Fruit fly (Drosophila melanogaster): ENCODE results near the gene Cpr66D.

DNA sequence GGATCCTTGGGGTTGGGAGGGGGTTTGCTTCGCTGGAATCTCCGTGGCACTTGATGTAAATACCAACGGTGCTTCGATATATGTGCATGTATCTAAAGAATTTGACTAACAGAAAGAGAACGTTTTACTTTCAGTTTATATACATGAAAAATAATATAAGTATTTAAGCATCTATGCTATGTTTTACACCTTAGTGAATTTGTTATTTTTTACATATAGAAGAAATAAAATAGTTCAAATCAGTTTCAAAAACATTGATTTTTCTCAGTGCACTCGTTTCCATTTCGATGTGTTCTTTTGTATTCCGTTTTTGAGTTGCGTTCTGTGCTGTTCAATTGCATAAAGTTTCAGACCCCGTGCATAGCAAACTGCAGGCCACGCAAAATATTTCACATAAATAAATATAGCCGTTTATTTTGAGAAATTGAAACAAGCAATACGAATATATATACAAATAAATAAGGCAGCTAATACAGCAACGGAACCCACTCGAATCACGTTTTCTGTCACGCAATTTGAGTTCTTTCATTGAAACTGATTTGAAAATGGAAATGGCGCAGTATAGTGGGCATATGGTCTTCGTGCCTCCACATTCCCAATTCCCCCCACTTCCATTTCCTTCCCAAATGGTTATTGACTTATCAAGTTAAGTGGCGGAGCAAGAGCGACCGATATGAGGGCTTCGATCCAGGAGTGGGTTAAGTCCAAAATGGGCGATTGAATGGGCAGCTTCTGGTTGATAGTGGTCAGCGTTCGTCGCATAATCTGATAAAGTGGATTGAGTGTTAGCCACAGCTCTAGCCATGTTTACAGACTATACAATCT lies 42.5 kb downstream of the Cpr66D start:
- TF ChIP-seq CG8478 (optimal IDR thresholded peaks at IDR 0.05) (no peak), Dll (optimal IDR thresholded peaks at IDR 0.05) (no peak), EcR (GFP tag; optimal IDR thresholded peaks at IDR 0.05) (no peak), psq (optimal IDR thresholded peaks at IDR 0.05) (no peak), usp (GFP tag; optimal IDR thresholded peaks at IDR 0.05) (no peak), pan (optimal IDR thresholded peaks at IDR 0.05) (no peak)
